Fruit fly (Drosophila melanogaster) whole organism, embryonic: ENCODE measurements around the gene CG13862.
A peak's percentile ranks its signal among the peaks of the same experiment; 100 is the strongest.

Experiments used
- Asciz ChIP-seq: fragments of 200-800 bp; sonication (Bioruptor generic); optimal IDR thresholded peaks from 2 replicates; lab custom pipeline; 2017; ENCODE audit warnings: missing biosample characterization, mild to moderate bottlenecking, missing genetic modification characterization, missing genetic modification reagents
- B-H2 ChIP-seq: fragments of 200-800 bp; sonication (Bioruptor generic); optimal IDR thresholded peaks from 2 replicates; lab custom pipeline; 2018; ENCODE audit warnings: missing biosample characterization, mild to moderate bottlenecking, missing genetic modification characterization
- CG10366 ChIP-seq: fragments of 200-800 bp; sonication (Bioruptor generic); IDR thresholded peaks from 2 replicates; pipeline ENCODE4 v1.3.6; 2022; ENCODE audit warnings: missing biosample characterization, missing genetic modification characterization
- CG12155 ChIP-seq: fragments of 200-800 bp; sonication (Bioruptor generic); optimal IDR thresholded peaks from 3 replicates; lab custom pipeline; 2016; ENCODE audit warnings: missing biosample characterization, missing genetic modification characterization
- CG12219 ChIP-seq: fragments of 200-800 bp; sonication (Bioruptor generic); optimal IDR thresholded peaks from 3 replicates; lab custom pipeline; 2018; ENCODE audit warnings: missing biosample characterization, mild to moderate bottlenecking, missing genetic modification characterization
- CG15011 ChIP-seq: fragments of 200-800 bp; sonication (Bioruptor generic); optimal IDR thresholded peaks from 3 replicates; lab custom pipeline; 2018; ENCODE audit warnings: missing biosample characterization, mild to moderate bottlenecking, missing genetic modification characterization
- CG15514 ChIP-seq: fragments of 200-800 bp; sonication (Bioruptor generic); optimal IDR thresholded peaks from 3 replicates; lab custom pipeline; 2017; ENCODE audit warnings: missing biosample characterization, missing genetic modification characterization, mild to moderate bottlenecking, moderate library complexity, missing genetic modification reagents
- CG16779 ChIP-seq: fragments of 200-800 bp; sonication (Bioruptor generic); IDR thresholded peaks from 2 replicates; pipeline ENCODE4 v1.3.6; 2022; ENCODE audit warnings: missing biosample characterization, missing genetic modification characterization
- CG1832 ChIP-seq: fragments of 200-800 bp; sonication (Bioruptor generic); optimal IDR thresholded peaks from 2 replicates; lab custom pipeline; 2017; ENCODE audit warnings: missing biosample characterization, mild to moderate bottlenecking, missing genetic modification characterization, inconsistent platforms
- CG30020 ChIP-seq: fragments of 200-800 bp; optimal IDR thresholded peaks from 2 replicates; lab custom pipeline; 2019; ENCODE audit warnings: missing biosample characterization, mild to moderate bottlenecking, missing genetic modification characterization, moderate library complexity
- CG3281 ChIP-seq: fragments of 200-800 bp; sonication (Bioruptor generic); optimal IDR thresholded peaks from 3 replicates; lab custom pipeline; 2017; ENCODE audit warnings: missing biosample characterization, mild to moderate bottlenecking, missing genetic modification characterization
- CG42726 ChIP-seq: fragments of 200-800 bp; sonication (Bioruptor generic); IDR thresholded peaks from 2 replicates; pipeline ENCODE4 v1.3.6; 2022; ENCODE audit warnings: missing biosample characterization, missing genetic modification characterization; ENCODE audit not compliant: partially characterized antibody
- CG4424 ChIP-seq: fragments of 200-800 bp; sonication (Bioruptor generic); optimal IDR thresholded peaks from 3 replicates; lab custom pipeline; 2016; ENCODE audit warnings: missing biosample characterization, missing genetic modification characterization
- CG7786 ChIP-seq: fragments of 200-800 bp; sonication (Bioruptor generic); optimal IDR thresholded peaks from 2 replicates; lab custom pipeline; 2016; ENCODE audit warnings: missing biosample characterization, missing genetic modification characterization
- CG7963 ChIP-seq: fragments of 200-800 bp; sonication (Bioruptor generic); IDR thresholded peaks from 3 replicates; pipeline ENCODE4 v1.3.6; 2022; ENCODE audit warnings: missing biosample characterization, missing genetic modification characterization; ENCODE audit not compliant: partially characterized antibody
- CG8765 ChIP-seq: fragments of 200-800 bp; sonication (Bioruptor generic); IDR thresholded peaks from 2 replicates; pipeline ENCODE4 v1.3.6; 2022; ENCODE audit warnings: missing biosample characterization, missing genetic modification characterization
- CG9932 ChIP-seq: fragments of 200-800 bp; sonication (Bioruptor generic); IDR thresholded peaks from 2 replicates; pipeline ENCODE4 v1.3.6; 2022; ENCODE audit warnings: missing biosample characterization, missing genetic modification characterization
- Dbx ChIP-seq: fragments of 200-800 bp; sonication (Bioruptor generic); IDR thresholded peaks from 3 replicates; pipeline ENCODE4 v1.3.6; 2022; ENCODE audit warnings: missing biosample characterization, missing genetic modification characterization
- Dip3 ChIP-seq: fragments of 200-800 bp; sonication (Bioruptor generic); optimal IDR thresholded peaks from 3 replicates; lab custom pipeline; 2016; ENCODE audit warnings: missing biosample characterization, missing genetic modification characterization
- Dref ChIP-seq: fragments of 200-800 bp; sonication (Bioruptor generic); IDR thresholded peaks from 2 replicates; pipeline ENCODE4 v1.3.6; 2022; ENCODE audit warnings: missing biosample characterization, missing genetic modification characterization
- Rfx ChIP-seq: fragments of 200-800 bp; sonication (Bioruptor generic); IDR thresholded peaks from 2 replicates; pipeline ENCODE4 v1.3.6; 2022; ENCODE audit warnings: missing biosample characterization, missing genetic modification characterization
- Scr ChIP-seq: fragments of 200-800 bp; sonication (Bioruptor generic); IDR thresholded peaks from 2 replicates; pipeline ENCODE4 v1.3.6; 2022; ENCODE audit warnings: missing biosample characterization, missing genetic modification characterization; ENCODE audit not compliant: partially characterized antibody
- Sin3A ChIP-seq: fragments of >200 bp; optimal IDR thresholded peaks from 2 replicates; lab custom pipeline; 2018
- Sry-δ ChIP-seq: fragments of 200-800 bp; sonication (Bioruptor generic); optimal IDR thresholded peaks from 2 replicates; lab custom pipeline; 2016; ENCODE audit warnings: missing biosample characterization, missing genetic modification characterization
- Ssrp ChIP-seq: fragments of 200-800 bp; sonication (Bioruptor generic); optimal IDR thresholded peaks from 2 replicates; lab custom pipeline; 2018; ENCODE audit warnings: missing biosample characterization, mild to moderate bottlenecking, missing genetic modification characterization, moderate library complexity
- bbx ChIP-seq: fragments of 200-800 bp; sonication (Bioruptor generic); IDR thresholded peaks from 2 replicates; pipeline ENCODE4 v1.3.6; 2022; ENCODE audit warnings: missing biosample characterization, missing genetic modification characterization; ENCODE audit not compliant: partially characterized antibody
- caup ChIP-seq: fragments of 200-800 bp; sonication (Bioruptor generic); optimal IDR thresholded peaks from 3 replicates; lab custom pipeline; 2017; ENCODE audit warnings: missing biosample characterization, mild to moderate bottlenecking, missing genetic modification characterization, moderate library complexity; ENCODE audit not compliant: severe bottlenecking
- chm ChIP-seq: fragments of 200-800 bp; sonication (Bioruptor generic); IDR thresholded peaks from 2 replicates; pipeline ENCODE4 v1.3.6; 2022; ENCODE audit warnings: missing biosample characterization, missing genetic modification characterization
- croc ChIP-seq: fragments of 200-800 bp; sonication (Bioruptor generic); conservative IDR thresholded peaks from 3 replicates; pipeline ENCODE4 v1.3.6; 2022; ENCODE audit warnings: missing biosample characterization, missing genetic modification characterization
- disco-r ChIP-seq: fragments of 200-800 bp; sonication (Bioruptor generic); optimal IDR thresholded peaks from 2 replicates; lab custom pipeline; 2016; ENCODE audit warnings: missing biosample characterization, missing genetic modification characterization
- gem ChIP-seq: fragments of 200-800 bp; sonication (Bioruptor generic); optimal IDR thresholded peaks from 2 replicates; lab custom pipeline; 2019; ENCODE audit warnings: missing biosample characterization, mild to moderate bottlenecking, missing genetic modification characterization, moderate library complexity
- insv ChIP-seq, 2 experiments: fragments of 200-800 bp; sonication (Bioruptor generic); optimal IDR thresholded peaks; 3 replicates each; lab custom pipeline; 2016 to 2018; ENCODE audit warnings: missing biosample characterization in 2 of 2, missing genetic modification characterization in 2 of 2
- jing ChIP-seq: fragments of 200-800 bp; sonication (Bioruptor generic); optimal IDR thresholded peaks from 2 replicates; lab custom pipeline; 2018; ENCODE audit warnings: missing biosample characterization, mild to moderate bottlenecking, missing genetic modification characterization
- ken ChIP-seq: fragments of 200-800 bp; sonication (Bioruptor generic); IDR thresholded peaks from 3 replicates; pipeline ENCODE4 v1.3.6; 2022; ENCODE audit warnings: missing biosample characterization, missing genetic modification characterization
- kni ChIP-seq: fragments of 200-800 bp; sonication (Bioruptor generic); optimal IDR thresholded peaks from 3 replicates; lab custom pipeline; 2017; ENCODE audit warnings: mild to moderate bottlenecking, missing biosample characterization, missing genetic modification reagents, missing genetic modification characterization
- knrl ChIP-seq: fragments of 200-800 bp; sonication (Bioruptor generic); IDR thresholded peaks from 3 replicates; pipeline ENCODE4 v1.3.6; 2022; ENCODE audit warnings: missing biosample characterization, missing genetic modification characterization; ENCODE audit not compliant: partially characterized antibody
- lab ChIP-seq: fragments of 200-800 bp; sonication (Bioruptor generic); optimal IDR thresholded peaks from 3 replicates; lab custom pipeline; 2017; ENCODE audit warnings: missing biosample characterization, missing genetic modification characterization, mild to moderate bottlenecking, moderate library complexity, missing genetic modification reagents
- sd ChIP-seq: fragments of 200-800 bp; sonication (Bioruptor generic); optimal IDR thresholded peaks from 3 replicates; lab custom pipeline; 2018; ENCODE audit warnings: missing biosample characterization, mild to moderate bottlenecking, missing genetic modification characterization, moderate library complexity
- sisA ChIP-seq: fragments of 200-800 bp; sonication (Bioruptor generic); IDR thresholded peaks from 2 replicates; pipeline ENCODE4 v1.3.6; 2022; ENCODE audit warnings: missing biosample characterization, missing genetic modification characterization
- sug ChIP-seq: fragments of 200-800 bp; optimal IDR thresholded peaks from 2 replicates; lab custom pipeline; 2019; ENCODE audit warnings: missing biosample characterization, mild to moderate bottlenecking, missing genetic modification characterization, moderate library complexity

The CG13862 gene

dm6 chr3R:22356464-22357410 lies 24.9 kb downstream of the CG13862 start, which contains the start of gene Sar1 (continued):
- TF ChIP-seq Asciz (GFP tag; lab: Kevin White, UChicago) (no peak), CG4424 (GFP tag; lab: Kevin White, UChicago) (no peak), lab (GFP tag; lab: Kevin White, UChicago) (peak; percentile 11), caup (GFP tag; lab: Kevin White, UChicago) (peak; percentile 22), CG7963 (GFP tag; lab: Robert Waterston, UW) (peak; percentile 78), CG12219 (GFP tag; lab: Kevin White, UChicago) (no peak), CG8765 (GFP tag; lab: Robert Waterston, UW) (peak; percentile 33; the same call in 1 of the 2 replicates), CG42726 (GFP tag; lab: Robert Waterston, UW) (peak; percentile 96), Sry-δ (GFP tag; lab: Kevin White, UChicago) (peak; percentile 92), jing (GFP tag; lab: Kevin White, UChicago) (no peak), CG9932 (GFP tag; lab: Robert Waterston, UW) (peak; percentile 67), sd (tag; lab: Kevin White, UChicago) (peak; percentile 4), Dip3 (peak; percentile 3), CG12155 (GFP tag; lab: Kevin White, UChicago) (peak; percentile 44), CG3281 (peak; percentile 12), CG30020 (tag; lab: Kevin White, UChicago) (peak; percentile 13), Rfx (peak; percentile 61), knrl (GFP tag; lab: Robert Waterston, UW) (peak; percentile 95), ken (no peak), Dref (peak; percentile 98), CG15011 (no peak), B-H2 (GFP tag; lab: Kevin White, UChicago) (peak; percentile 58), gem (tag; lab: Kevin White, UChicago) (peak; percentile 16), Scr (peak; percentile 90), disco-r (GFP tag; lab: Kevin White, UChicago) (peak; percentile 26), kni (peak; percentile 3), CG16779 (GFP tag; lab: Robert Waterston, UW) (no peak), sisA (GFP tag; lab: Robert Waterston, UW) (peak; percentile 53), CG15514 (GFP tag; lab: Kevin White, UChicago) (peak; percentile 96), Dbx (peak; percentile 74; the same call in 2 of the 3 replicates), CG10366 (GFP tag; lab: Robert Waterston, UW) (no peak), Sin3A (peak; percentile 81), CG7786 (GFP tag; lab: Kevin White, UChicago) (peak; percentile 52), bbx (GFP tag; lab: Robert Waterston, UW) (peak; percentile 96), insv (GFP tag; optimal IDR thresholded peaks at IDR 0.05; lab: Kevin White, UChicago) (peak in 1 of 2 experiments; percentile 85), CG1832 (GFP tag; lab: Kevin White, UChicago) (peak; percentile 69), croc (GFP tag; lab: Robert Waterston, UW) (no peak), Ssrp (tag; lab: Kevin White, UChicago) (no peak), sug (tag; lab: Kevin White, UChicago) (peak; percentile 60), chm (GFP tag; lab: Robert Waterston, UW) (0 out of 2 replicates have a peak, but pooled peaks have one; percentile 18)
